Worm (Caenorhabditis elegans) whole organism, young adult: Measurements from ENCODE around the gene F57B1.5.

Experiments
- ceh-40 ChIP-seq: fragments of 200-800 bp; sonication (Bioruptor generic); IDR thresholded peaks from 2 replicates; pipeline ENCODE4 v1.3.6; 2022; ENCODE audit warnings: missing genetic modification characterization, missing compliant biosample characterization
- pha-4 ChIP-seq: fragments of 150-350 bp; sonication (generic microtip); optimal IDR thresholded peaks from 2 replicates; lab custom pipeline; 2014; ENCODE audit warnings: missing biosample characterization, missing genetic modification reagents, missing genetic modification characterization
- sea-2 ChIP-seq: fragments of 200-800 bp; sonication (Bioruptor generic); IDR thresholded peaks from 2 replicates; pipeline ENCODE4 v1.3.6; 2022; ENCODE audit warnings: missing genetic modification characterization, missing compliant biosample characterization

DNA sequence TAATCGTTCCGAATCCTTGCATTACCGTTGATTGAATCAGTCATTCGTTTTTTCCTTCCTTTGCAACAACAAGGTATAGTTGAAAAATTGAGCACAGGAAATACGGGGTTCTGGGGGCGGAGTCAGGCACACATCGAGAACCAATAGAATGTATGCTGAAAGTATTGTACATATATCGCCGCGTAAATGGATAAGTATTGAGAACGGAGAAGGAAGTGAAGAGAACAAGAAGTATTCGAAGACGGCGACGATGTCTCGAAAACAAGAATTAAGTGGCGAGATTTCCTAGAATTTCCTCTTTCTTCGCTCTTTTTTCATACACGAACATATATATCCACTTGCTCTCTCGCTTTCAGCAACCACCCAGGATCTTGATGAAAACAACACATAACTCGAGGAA, 13.5 kb downstream of the F57B1.5 start:
- no peak for TF ChIP-seq sea-2 (GFP tag; lab: Robert Waterston, UW)
- no peak for TF ChIP-seq ceh-40 (GFP tag; lab: Robert Waterston, UW)
- no peak for TF ChIP-seq pha-4
